4 worm cellular contexts compared by ENCODE assay signal in the genomic region with DNA sequence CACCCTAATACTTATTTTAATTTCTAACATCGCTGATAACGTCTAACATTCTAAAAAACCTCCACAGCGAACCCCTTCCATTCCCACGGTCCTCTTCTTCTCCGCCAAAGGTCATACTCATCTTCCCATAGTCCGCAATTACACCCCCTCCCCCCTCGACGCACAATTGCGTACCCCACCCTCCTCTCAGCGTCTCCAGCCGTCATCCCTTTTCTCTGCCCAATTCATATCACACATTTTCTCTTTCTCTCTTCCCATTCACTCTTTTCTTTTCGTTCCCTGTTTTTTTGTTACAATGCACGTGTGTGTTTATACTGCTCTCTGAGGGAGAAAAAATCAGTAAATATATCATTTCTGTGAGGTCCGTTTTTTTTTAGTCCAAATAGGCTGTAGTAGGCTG.
TF ChIP-seq lines count a peak whose summit lies in the region.

No protein-coding gene starts in this region.

TF ChIP-seq in whole organism, L2 larva, 48 proteins besides CTCF, POLR2A, EP300 and RAD21 (continued from another document):
- TF ChIP-seq sem-4 (tag; optimal IDR thresholded peaks at IDR 0.05; lab: Kevin White, UChicago) (no peak), ZK546.5 (tag; optimal IDR thresholded peaks at IDR 0.05; lab: Kevin White, UChicago) (no peak), elt-1 (tag; optimal IDR thresholded peaks at IDR 0.05; lab: Kevin White, UChicago) (no peak), egl-27 (tag; optimal IDR thresholded peaks at IDR 0.05; lab: Kevin White, UChicago) (no peak), unc-55 (GFP tag; optimal IDR thresholded peaks at IDR 0.05; lab: Kevin White, UChicago) (peak; percentile 83), ceh-16 (tag; optimal IDR thresholded peaks at IDR 0.05; lab: Kevin White, UChicago) (no peak), mbf-1 (tag; optimal IDR thresholded peaks at IDR 0.05; lab: Kevin White, UChicago) (no peak), gmeb-1 (tag; optimal IDR thresholded peaks at IDR 0.05; lab: Kevin White, UChicago) (peak; percentile 45), unc-39 (tag; optimal IDR thresholded peaks at IDR 0.05; lab: Kevin White, UChicago) (no peak), R02D3.7 (tag; optimal IDR thresholded peaks at IDR 0.05; lab: Kevin White, UChicago) (no peak), alr-1 (tag; optimal IDR thresholded peaks at IDR 0.05; lab: Kevin White, UChicago) (no peak), skn-1 (tag; optimal IDR thresholded peaks at IDR 0.05; lab: Kevin White, UChicago) (no peak), ztf-4 (tag; optimal IDR thresholded peaks at IDR 0.05; lab: Kevin White, UChicago) (peak; percentile 57), nhr-6 (tag; optimal IDR thresholded peaks at IDR 0.05; lab: Kevin White, UChicago) (no peak), nhr-11 (tag; optimal IDR thresholded peaks at IDR 0.05; lab: Kevin White, UChicago) (no peak), ama-1 (optimal IDR thresholded peaks at IDR 0.05; lab: Kevin White, UChicago) (no peak), F13H6.1 (tag; optimal IDR thresholded peaks at IDR 0.05; lab: Kevin White, UChicago) (no peak), unc-62 (GFP tag; optimal IDR thresholded peaks at IDR 0.05; lab: Kevin White, UChicago) (no peak), elt-3 (tag; optimal IDR thresholded peaks at IDR 0.05; lab: Kevin White, UChicago) (no peak), nhr-129 (tag; optimal IDR thresholded peaks at IDR 0.05; lab: Kevin White, UChicago) (peak; percentile 81), sma-9 (GFP tag; optimal IDR thresholded peaks at IDR 0.05; lab: Kevin White, UChicago) (no peak), sma-9 (tag; optimal IDR thresholded peaks at IDR 0.05; lab: Kevin White, UChicago) (no peak), lin-13 (GFP tag; optimal IDR thresholded peaks at IDR 0.05; lab: Kevin White, UChicago) (peak; percentile 70), Y55F3AM.14 (GFP tag; optimal IDR thresholded peaks at IDR 0.05; lab: Kevin White, UChicago) (no peak), mdl-1 (tag; optimal IDR thresholded peaks at IDR 0.05; lab: Kevin White, UChicago) (peak in 1 of 2 experiments; percentile 41), fos-1 (tag; optimal IDR thresholded peaks at IDR 0.05; lab: Kevin White, UChicago) (peak; percentile 72)

TF ChIP-seq in whole organism, L4 larva, 104 proteins besides CTCF, POLR2A, EP300 and RAD21 (continued from another document):
- TF ChIP-seq lin-13 (GFP tag; optimal IDR thresholded peaks at IDR 0.05; lab: Kevin White, UChicago) (peak; percentile 54), fos-1 (tag; optimal IDR thresholded peaks at IDR 0.05; lab: Kevin White, UChicago) (no peak), arid-1 (GFP tag; conservative IDR thresholded peaks at IDR 0.05; lab: Robert Waterston, UW) (0 out of 2 replicates have a peak, but pooled peaks have one; percentile 23), tra-1 (GFP tag; IDR thresholded peaks at IDR 0.05; lab: Robert Waterston, UW) (no peak), R02D3.7 (tag; optimal IDR thresholded peaks at IDR 0.05; lab: Kevin White, UChicago) (no peak), lsy-2 (tag; optimal IDR thresholded peaks at IDR 0.05; lab: Kevin White, UChicago) (peak in 1 of 2 experiments; percentile 73), aha-1 (tag; lab: Kevin White, UChicago) (peak; percentile 26), zfp-3 (GFP tag; conservative IDR thresholded peaks at IDR 0.05; lab: Robert Waterston, UW) (no peak), fkh-10 (GFP tag; optimal IDR thresholded peaks at IDR 0.05; lab: Kevin White, UChicago) (no peak), hlh-11 (tag; optimal IDR thresholded peaks at IDR 0.05; lab: Kevin White, UChicago) (peak; percentile 77), hlh-30 (tag; optimal IDR thresholded peaks at IDR 0.05; lab: Kevin White, UChicago; ENCODE audit: insufficient read depth) (peak; percentile 83), rbr-2 (tag; optimal IDR thresholded peaks at IDR 0.05; lab: Kevin White, UChicago) (no peak), attf-4 (tag; optimal IDR thresholded peaks at IDR 0.05; lab: Kevin White, UChicago) (no peak), duxl-1 (tag; optimal IDR thresholded peaks at IDR 0.05; lab: Kevin White, UChicago; ENCODE audit: poor library complexity) (no peak), hif-1 (tag; optimal IDR thresholded peaks at IDR 0.05; lab: Kevin White, UChicago) (peak in 1 of 2 experiments; percentile 80), daf-16 (GFP tag; optimal IDR thresholded peaks at IDR 0.05; lab: Kevin White, UChicago) (no peak), daf-16 (tag; optimal IDR thresholded peaks at IDR 0.05; lab: Kevin White, UChicago) (peak; percentile 47), nhr-25 (tag; optimal IDR thresholded peaks at IDR 0.05; lab: Kevin White, UChicago; ENCODE audit: borderline replicate concordance, insufficient read depth) (no peak), pha-4 (GFP tag; IDR thresholded peaks at IDR 0.05; lab: Robert Waterston, UW) (no peak; the same call in 1 of the 2 replicates), pha-4 (tag; optimal IDR thresholded peaks at IDR 0.05; lab: Kevin White, UChicago) (peak; percentile 72), Y5F2A.4 (GFP tag; optimal IDR thresholded peaks at IDR 0.05; lab: Kevin White, UChicago) (no peak), nhr-6 (tag; optimal IDR thresholded peaks at IDR 0.05; lab: Kevin White, UChicago) (peak; percentile 39), set-16 (GFP tag; IDR thresholded peaks at IDR 0.05; lab: Robert Waterston, UW) (peak; percentile 38; the same call in 1 of the 2 replicates), mep-1 (tag; optimal IDR thresholded peaks at IDR 0.05; lab: Kevin White, UChicago) (peak; percentile 85), dmd-8 (GFP tag; IDR thresholded peaks at IDR 0.05; lab: Robert Waterston, UW) (no peak)

TF ChIP-seq in whole organism, late embryonic, 69 proteins besides CTCF, POLR2A, EP300 and RAD21 (continued from another document):
- TF ChIP-seq hlh-30 (tag; optimal IDR thresholded peaks at IDR 0.05; lab: Kevin White, UChicago; ENCODE audit: insufficient read depth) (peak; percentile 61), elt-2 (tag; optimal IDR thresholded peaks at IDR 0.05; lab: Kevin White, UChicago) (peak; percentile 29), gmeb-2 (tag; optimal IDR thresholded peaks at IDR 0.05; lab: Kevin White, UChicago) (no peak), Y22D7AL.16 (tag; optimal IDR thresholded peaks at IDR 0.05; lab: Kevin White, UChicago) (no peak), ttx-3 (tag; optimal IDR thresholded peaks at IDR 0.05; lab: Kevin White, UChicago) (no peak), ceh-48 (tag; optimal IDR thresholded peaks at IDR 0.05; lab: Kevin White, UChicago) (no peak), fax-1 (tag; optimal IDR thresholded peaks at IDR 0.05; lab: Kevin White, UChicago) (no peak), sox-2 (GFP tag; IDR thresholded peaks at IDR 0.05; lab: Robert Waterston, UW) (no peak; the same call in 1 of the 2 replicates), tbx-2 (tag; optimal IDR thresholded peaks at IDR 0.05; lab: Kevin White, UChicago) (peak; percentile 7), ceh-30 (tag; optimal IDR thresholded peaks at IDR 0.05; lab: Kevin White, UChicago) (no peak), odd-2 (tag; optimal IDR thresholded peaks at IDR 0.05; lab: Kevin White, UChicago) (no peak), F13H6.1 (tag; optimal IDR thresholded peaks at IDR 0.05; lab: Kevin White, UChicago) (no peak), ceh-6 (GFP tag; optimal IDR thresholded peaks at IDR 0.05; lab: Kevin White, UChicago) (no peak), sdc-2 (tag; optimal IDR thresholded peaks at IDR 0.05; lab: Kevin White, UChicago) (no peak)

TF ChIP-seq in whole organism, mixed stage, embryonic, 35 proteins besides CTCF, POLR2A, EP300 and RAD21 (continued from another document):
- TF ChIP-seq lin-13 (tag; optimal IDR thresholded peaks at IDR 0.05; lab: Kevin White, UChicago) (peak; percentile 68), cnd-1 (tag; optimal IDR thresholded peaks at IDR 0.05; lab: Kevin White, UChicago) (peak; percentile 27), zip-8 (tag; optimal IDR thresholded peaks at IDR 0.05; lab: Kevin White, UChicago) (no peak), ham-2 (GFP tag; optimal IDR thresholded peaks at IDR 0.05; lab: Kevin White, UChicago) (no peak), unc-39 (tag; optimal IDR thresholded peaks at IDR 0.05; lab: Kevin White, UChicago) (no peak), ceh-83 (GFP tag; optimal IDR thresholded peaks at IDR 0.05; lab: Kevin White, UChicago) (no peak), mep-1 (tag; optimal IDR thresholded peaks at IDR 0.05; lab: Kevin White, UChicago) (peak; percentile 22)
